Fruit fly (Drosophila melanogaster): ENCODE data around the gene Rpt3R.

Gene Rpt3R

DNA sequence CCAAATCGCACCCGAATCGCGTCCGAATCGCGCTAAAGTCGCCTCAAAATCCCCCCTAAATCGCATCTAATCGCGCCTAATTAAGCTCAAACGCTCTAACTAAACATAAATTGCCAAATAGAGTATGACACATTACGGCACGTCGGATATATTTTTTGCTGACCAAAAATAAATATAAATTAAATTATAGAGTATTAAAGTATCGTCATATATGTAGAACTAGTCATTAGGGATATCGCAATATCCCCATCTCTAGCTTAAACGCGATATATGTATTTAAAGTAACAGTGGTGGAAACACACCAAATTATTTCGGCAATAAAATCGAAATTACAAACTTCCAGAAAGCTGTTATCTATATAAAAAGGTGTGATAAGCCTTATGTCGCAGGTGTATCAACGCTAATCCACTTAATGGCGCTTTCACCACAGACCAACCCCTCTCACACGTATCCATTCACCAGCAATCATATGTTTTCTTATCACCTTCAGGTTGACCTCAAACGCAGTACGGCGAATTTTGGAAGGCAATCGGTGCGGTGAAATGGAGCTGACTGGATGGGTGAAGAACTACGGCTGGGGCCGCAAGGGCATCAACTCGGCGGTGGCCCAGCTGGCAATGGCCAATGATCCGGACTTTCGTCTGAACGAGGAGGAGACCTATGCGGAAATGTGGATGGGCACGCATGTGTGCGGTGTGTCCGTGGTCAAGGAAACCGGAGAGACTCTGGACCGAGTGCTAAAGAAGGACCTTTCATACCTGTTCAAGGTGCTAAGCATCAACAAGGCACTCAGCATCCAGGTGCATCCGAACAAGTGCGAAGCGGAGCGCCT is 3.3 kb upstream of the Rpt3R start, which contains the start of gene Mpi (continued):
- TF ChIP-seq B-H1 (GFP tag; IDR thresholded peaks at IDR 0.05) (no peak; the same call in 2 of the 3 replicates), Med (GFP tag) (peak; percentile 75), Atf3 (GFP tag; optimal IDR thresholded peaks at IDR 0.05) (no peak), amos (GFP tag; IDR thresholded peaks at IDR 0.05; ENCODE audit: partially characterized antibody) (peak; percentile 52; the same call in 1 of the 2 replicates), slbo (GFP tag; IDR thresholded peaks at IDR 0.05) (peak; percentile 19; the same call in 1 of the 2 replicates), CG11085 (GFP tag; IDR thresholded peaks at IDR 0.05) (no peak), Myb (GFP tag; optimal IDR thresholded peaks at IDR 0.05) (no peak), CG10267 (tag; optimal IDR thresholded peaks at IDR 0.05) (peak; percentile 48), CG30431 (GFP tag; optimal IDR thresholded peaks at IDR 0.05) (no peak), Drgx (GFP tag; IDR thresholded peaks at IDR 0.05) (no peak), CG15696 (tag; optimal IDR thresholded peaks at IDR 0.05) (peak; percentile 34), az2 (GFP tag; optimal IDR thresholded peaks at IDR 0.05) (peak; percentile 37), cas (GFP tag; IDR thresholded peaks at IDR 0.05) (no peak), bigmax (GFP tag; optimal IDR thresholded peaks at IDR 0.05) (peak; percentile 20), CG12769 (tag; optimal IDR thresholded peaks at IDR 0.05) (no peak), Eip74EF (GFP tag; optimal IDR thresholded peaks at IDR 0.05) (no peak), CG10959 (GFP tag; IDR thresholded peaks at IDR 0.05) (no peak), Dll (GFP tag; IDR thresholded peaks at IDR 0.05; ENCODE audit: partially characterized antibody) (peak; percentile 67), Hand (GFP tag; optimal IDR thresholded peaks at IDR 0.05) (peak; percentile 21), Mad (GFP tag; optimal IDR thresholded peaks at IDR 0.05) (no peak), BEAF-32 (GFP tag; optimal IDR thresholded peaks at IDR 0.05) (peak; percentile 67), CG11456 (GFP tag; IDR thresholded peaks at IDR 0.05) (no peak), chm (GFP tag; IDR thresholded peaks at IDR 0.05) (0 out of 2 replicates have a peak, but pooled peaks have one; percentile 14), CG12744 (GFP tag; optimal IDR thresholded peaks at IDR 0.05) (no peak), corto (GFP tag; optimal IDR thresholded peaks at IDR 0.05) (no peak), Stat92E (GFP tag; optimal IDR thresholded peaks at IDR 0.05) (peak in 1 of 3 experiments; percentile 49), Neu2 (GFP tag; optimal IDR thresholded peaks at IDR 0.05; ENCODE audit: borderline replicate concordance) (no peak), Lpt (GFP tag; optimal IDR thresholded peaks at IDR 0.05) (no peak), Dref (GFP tag; IDR thresholded peaks at IDR 0.05) (peak; percentile 62), CG5180 (GFP tag; optimal IDR thresholded peaks at IDR 0.05) (no peak), Awh (GFP tag; IDR thresholded peaks at IDR 0.05) (no peak), HmgZ (tag; optimal IDR thresholded peaks at IDR 0.05) (peak; percentile 37), CG4820 (GFP tag; optimal IDR thresholded peaks at IDR 0.05) (peak; percentile 7), gem (tag; optimal IDR thresholded peaks at IDR 0.05) (no peak), CG11247 (GFP tag; IDR thresholded peaks at IDR 0.05) (0 out of 2 replicates have a peak, but pooled peaks have one; percentile 17), Ets65A (GFP tag) (no peak), sd (tag; optimal IDR thresholded peaks at IDR 0.05) (no peak), CoRest (tag; optimal IDR thresholded peaks at IDR 0.05) (peak; percentile 40), CG9817 (tag; optimal IDR thresholded peaks at IDR 0.05) (peak; percentile 8), sqz (GFP tag; optimal IDR thresholded peaks at IDR 0.05) (no peak), CG17568 (GFP tag; optimal IDR thresholded peaks at IDR 0.05) (no peak), CG2120 (GFP tag; optimal IDR thresholded peaks at IDR 0.05) (peak; percentile 55), CHES-1-like (GFP tag; optimal IDR thresholded peaks at IDR 0.05) (no peak), HLH3B (GFP tag; IDR thresholded peaks at IDR 0.05) (no peak), CG17385 (GFP tag; optimal IDR thresholded peaks at IDR 0.05) (peak; percentile 40), Ptx1 (GFP tag; IDR thresholded peaks at IDR 0.05) (no peak), so (GFP tag; IDR thresholded peaks at IDR 0.05) (0 out of 3 replicates have a peak, but pooled peaks have one; percentile 30), HmgD (GFP tag; optimal IDR thresholded peaks at IDR 0.05) (no peak)
